Fruit fly (Drosophila melanogaster) whole organism, embryonic: ENCODE measurements around the gene barc.

Source experiments
- C15 ChIP-seq: fragments of 200-800 bp; sonication (Bioruptor generic); IDR thresholded peaks from 3 replicates; pipeline ENCODE4 v1.3.6; 2022; ENCODE audit warnings: missing biosample characterization, missing genetic modification characterization
- CG10267 ChIP-seq: fragments of 200-800 bp; sonication (Bioruptor generic); optimal IDR thresholded peaks from 2 replicates; lab custom pipeline; 2018; ENCODE audit warnings: missing biosample characterization, mild to moderate bottlenecking, missing genetic modification characterization, moderate library complexity
- CG10321 ChIP-seq: fragments of 200-800 bp; sonication (Bioruptor generic); IDR thresholded peaks from 2 replicates; pipeline ENCODE4 v1.3.6; 2022; ENCODE audit warnings: missing biosample characterization, missing genetic modification characterization
- CG10979 ChIP-seq: fragments of 200-800 bp; sonication (Bioruptor generic); optimal IDR thresholded peaks from 2 replicates; lab custom pipeline; 2018; ENCODE audit warnings: missing biosample characterization, mild to moderate bottlenecking, missing genetic modification characterization, moderate library complexity
- CG11247 ChIP-seq: fragments of 200-800 bp; sonication (Bioruptor generic); IDR thresholded peaks from 2 replicates; pipeline ENCODE4 v1.3.6; 2022; ENCODE audit warnings: missing biosample characterization, missing genetic modification characterization
- CG11504 ChIP-seq: fragments of 200-800 bp; sonication (Bioruptor generic); optimal IDR thresholded peaks from 3 replicates; lab custom pipeline; 2019; ENCODE audit warnings: missing biosample characterization, mild to moderate bottlenecking, missing genetic modification characterization, moderate library complexity
- CG11560 ChIP-seq: fragments of 200-800 bp; sonication (Bioruptor generic); IDR thresholded peaks from 3 replicates; pipeline ENCODE4 v1.3.6; 2022; ENCODE audit warnings: missing biosample characterization, missing genetic modification characterization
- CG12071 ChIP-seq: fragments of 200-800 bp; sonication (Bioruptor generic); optimal IDR thresholded peaks from 3 replicates; lab custom pipeline; 2018; ENCODE audit warnings: missing biosample characterization, mild to moderate bottlenecking, missing genetic modification characterization
- CG14860 ChIP-seq: fragments of 200-800 bp; sonication (Bioruptor generic); IDR thresholded peaks from 3 replicates; pipeline ENCODE4 v1.3.6; 2022; ENCODE audit warnings: missing biosample characterization, missing genetic modification characterization; ENCODE audit not compliant: partially characterized antibody
- CG15269 ChIP-seq: fragments of 200-800 bp; sonication (Bioruptor generic); optimal IDR thresholded peaks from 2 replicates; lab custom pipeline; 2018; ENCODE audit warnings: missing biosample characterization, mild to moderate bottlenecking, missing genetic modification characterization, moderate library complexity
- CG1603 ChIP-seq: fragments of 200-800 bp; sonication (Bioruptor generic); optimal IDR thresholded peaks from 2 replicates; lab custom pipeline; 2019; ENCODE audit warnings: missing biosample characterization, mild to moderate bottlenecking, missing genetic modification characterization, moderate library complexity
- CG1647 ChIP-seq: fragments of 200-800 bp; sonication (Bioruptor generic); optimal IDR thresholded peaks from 3 replicates; lab custom pipeline; 2016; ENCODE audit warnings: missing biosample characterization, missing genetic modification characterization
- CG17186 ChIP-seq: fragments of 200-800 bp; sonication (Bioruptor generic); optimal IDR thresholded peaks from 3 replicates; lab custom pipeline; 2017; ENCODE audit warnings: missing biosample characterization, missing genetic modification reagents, missing genetic modification characterization
- CG18619 ChIP-seq: fragments of 200-800 bp; sonication (Bioruptor generic); optimal IDR thresholded peaks from 3 replicates; lab custom pipeline; 2017; ENCODE audit warnings: missing biosample characterization, mild to moderate bottlenecking, missing genetic modification characterization
- CG2712 ChIP-seq: fragments of 200-800 bp; optimal IDR thresholded peaks from 3 replicates; lab custom pipeline; 2019; ENCODE audit warnings: missing biosample characterization, mild to moderate bottlenecking, missing genetic modification characterization, moderate library complexity
- CG4404 ChIP-seq: fragments of 200-800 bp; sonication (Bioruptor generic); IDR thresholded peaks from 2 replicates; pipeline ENCODE4 v1.3.6; 2022; ENCODE audit warnings: missing biosample characterization, missing genetic modification characterization
- CG5180 ChIP-seq: fragments of 200-800 bp; sonication (Bioruptor generic); optimal IDR thresholded peaks from 3 replicates; lab custom pipeline; 2017; ENCODE audit warnings: missing biosample characterization, missing genetic modification characterization, mild to moderate bottlenecking, moderate library complexity, missing genetic modification reagents
- CG6689 ChIP-seq: fragments of 200-800 bp; sonication (Bioruptor generic); IDR thresholded peaks from 2 replicates; pipeline ENCODE4 v1.3.6; 2022; ENCODE audit warnings: missing biosample characterization, missing genetic modification characterization
- CG6791 ChIP-seq: fragments of 200-800 bp; sonication (Bioruptor generic); IDR thresholded peaks from 3 replicates; pipeline ENCODE4 v1.3.6; 2022; ENCODE audit warnings: missing biosample characterization, missing genetic modification characterization; ENCODE audit not compliant: partially characterized antibody
- CG7745 ChIP-seq: fragments of 200-800 bp; sonication (Bioruptor generic); optimal IDR thresholded peaks from 2 replicates; lab custom pipeline; 2018; ENCODE audit warnings: missing biosample characterization, mild to moderate bottlenecking, missing genetic modification characterization, moderate library complexity
- CG9876 ChIP-seq: fragments of 200-800 bp; sonication (Bioruptor generic); optimal IDR thresholded peaks from 2 replicates; lab custom pipeline; 2016; ENCODE audit warnings: missing biosample characterization, missing genetic modification characterization
- CG9932 ChIP-seq: fragments of 200-800 bp; sonication (Bioruptor generic); IDR thresholded peaks from 2 replicates; pipeline ENCODE4 v1.3.6; 2022; ENCODE audit warnings: missing biosample characterization, missing genetic modification characterization
- CTCF ChIP-seq: fragments of 200-800 bp; sonication (Bioruptor generic); optimal IDR thresholded peaks from 2 replicates; lab custom pipeline; 2017; ENCODE audit warnings: missing biosample characterization, mild to moderate bottlenecking, missing genetic modification characterization, moderate library complexity
- CkIIα-i1 ChIP-seq: fragments of 200-800 bp; sonication (Bioruptor generic); IDR thresholded peaks from 2 replicates; pipeline ENCODE4 v1.3.6; 2022; ENCODE audit warnings: missing biosample characterization, missing genetic modification characterization
- E2f2 ChIP-seq: fragments of 200-800 bp; sonication (Bioruptor generic); IDR thresholded peaks from 2 replicates; pipeline ENCODE4 v1.3.6; 2022; ENCODE audit warnings: missing biosample characterization, missing genetic modification characterization
- Ets97D ChIP-seq: fragments of 200-800 bp; sonication (Bioruptor generic); optimal IDR thresholded peaks from 3 replicates; lab custom pipeline; 2016; ENCODE audit warnings: missing biosample characterization, missing genetic modification characterization
- Hand ChIP-seq: fragments of 200-800 bp; sonication (Bioruptor generic); optimal IDR thresholded peaks from 2 replicates; lab custom pipeline; 2017; ENCODE audit warnings: mild to moderate bottlenecking, missing biosample characterization, missing genetic modification reagents, missing genetic modification characterization
- MTF-1 ChIP-seq: fragments of 200-800 bp; sonication (Bioruptor generic); optimal IDR thresholded peaks from 2 replicates; lab custom pipeline; 2018; ENCODE audit warnings: missing biosample characterization, mild to moderate bottlenecking, missing genetic modification characterization, borderline replicate concordance
- Mes4 ChIP-seq: fragments of 200-800 bp; sonication (Bioruptor generic); optimal IDR thresholded peaks from 2 replicates; lab custom pipeline; 2016; ENCODE audit warnings: missing biosample characterization, missing genetic modification characterization
- Neu2 ChIP-seq: fragments of 200-800 bp; sonication (Bioruptor generic); optimal IDR thresholded peaks from 3 replicates; lab custom pipeline; 2016; ENCODE audit warnings: missing biosample characterization, missing genetic modification characterization, borderline replicate concordance
- Poxn ChIP-seq: fragments of 200-800 bp; sonication (Bioruptor generic); IDR thresholded peaks from 2 replicates; pipeline ENCODE4 v1.3.6; 2022; ENCODE audit warnings: missing biosample characterization, missing genetic modification characterization
- Rx ChIP-seq: fragments of 200-800 bp; sonication (Bioruptor generic); IDR thresholded peaks from 2 replicates; pipeline ENCODE4 v1.3.6; 2022; ENCODE audit warnings: missing biosample characterization, missing genetic modification characterization
- Sry-δ ChIP-seq: fragments of 200-800 bp; sonication (Bioruptor generic); optimal IDR thresholded peaks from 2 replicates; lab custom pipeline; 2016; ENCODE audit warnings: missing biosample characterization, missing genetic modification characterization
- Ssrp ChIP-seq: fragments of 200-800 bp; sonication (Bioruptor generic); optimal IDR thresholded peaks from 2 replicates; lab custom pipeline; 2018; ENCODE audit warnings: missing biosample characterization, mild to moderate bottlenecking, missing genetic modification characterization, moderate library complexity
- YL-1 ChIP-seq: fragments of 200-800 bp; sonication (Bioruptor generic); optimal IDR thresholded peaks from 3 replicates; lab custom pipeline; 2017; ENCODE audit warnings: missing biosample characterization, mild to moderate bottlenecking, missing genetic modification characterization
- ase ChIP-seq: fragments of 200-800 bp; sonication (Bioruptor generic); IDR thresholded peaks from 3 replicates; pipeline ENCODE4 v1.3.6; 2022; ENCODE audit warnings: missing biosample characterization, missing genetic modification characterization
- ash1 ChIP-seq: fragments of 200-800 bp; sonication (Bioruptor generic); optimal IDR thresholded peaks from 2 replicates; lab custom pipeline; 2018; ENCODE audit warnings: missing biosample characterization, mild to moderate bottlenecking, missing genetic modification characterization
- az2 ChIP-seq: fragments of 200-800 bp; sonication (Bioruptor generic); optimal IDR thresholded peaks from 3 replicates; lab custom pipeline; 2016; ENCODE audit warnings: missing biosample characterization, missing genetic modification characterization
- cas ChIP-seq: fragments of 200-800 bp; sonication (Bioruptor generic); IDR thresholded peaks from 2 replicates; pipeline ENCODE4 v1.3.6; 2022; ENCODE audit warnings: missing biosample characterization, missing genetic modification characterization
- emc ChIP-seq: fragments of 200-800 bp; sonication (Bioruptor generic); optimal IDR thresholded peaks from 2 replicates; lab custom pipeline; 2016; ENCODE audit warnings: missing biosample characterization, missing genetic modification characterization
- en ChIP-seq: fragments of 200-800 bp; sonication (Bioruptor generic); optimal IDR thresholded peaks from 2 replicates; lab custom pipeline; 2016; ENCODE audit warnings: missing biosample characterization, missing genetic modification characterization
- fu2 ChIP-seq: fragments of 200-800 bp; sonication (Bioruptor generic); optimal IDR thresholded peaks from 2 replicates; lab custom pipeline; 2016; ENCODE audit warnings: missing biosample characterization, missing genetic modification characterization
- gt ChIP-seq: fragments of 200-800 bp; sonication (Bioruptor generic); IDR thresholded peaks from 2 replicates; pipeline ENCODE4 v1.3.6; 2022; ENCODE audit warnings: missing biosample characterization, missing genetic modification characterization
- ham ChIP-seq: fragments of 200-800 bp; sonication (Bioruptor generic); IDR thresholded peaks from 2 replicates; pipeline ENCODE4 v1.3.6; 2022; ENCODE audit warnings: missing biosample characterization, missing genetic modification characterization
- jing ChIP-seq: fragments of 200-800 bp; sonication (Bioruptor generic); optimal IDR thresholded peaks from 2 replicates; lab custom pipeline; 2018; ENCODE audit warnings: missing biosample characterization, mild to moderate bottlenecking, missing genetic modification characterization
- lab ChIP-seq: fragments of 200-800 bp; sonication (Bioruptor generic); optimal IDR thresholded peaks from 3 replicates; lab custom pipeline; 2017; ENCODE audit warnings: missing biosample characterization, missing genetic modification characterization, mild to moderate bottlenecking, moderate library complexity, missing genetic modification reagents
- nmo ChIP-seq: fragments of 200-800 bp; sonication (Bioruptor generic); optimal IDR thresholded peaks from 2 replicates; lab custom pipeline; 2018; ENCODE audit warnings: missing biosample characterization, mild to moderate bottlenecking, missing genetic modification characterization, moderate library complexity
- repo ChIP-seq: fragments of 200-800 bp; sonication (Bioruptor generic); optimal IDR thresholded peaks from 2 replicates; lab custom pipeline; 2016; ENCODE audit warnings: missing biosample characterization, missing genetic modification characterization
- schlank ChIP-seq: fragments of 200-800 bp; sonication (Bioruptor generic); optimal IDR thresholded peaks from 2 replicates; lab custom pipeline; 2018; ENCODE audit warnings: missing biosample characterization, mild to moderate bottlenecking, missing genetic modification characterization
- scrt ChIP-seq: fragments of 200-800 bp; sonication (Bioruptor generic); optimal IDR thresholded peaks from 2 replicates; lab custom pipeline; 2018; ENCODE audit warnings: missing biosample characterization, mild to moderate bottlenecking, missing genetic modification characterization, moderate library complexity
- stwl ChIP-seq: fragments of 200-800 bp; sonication (Bioruptor generic); optimal IDR thresholded peaks from 3 replicates; lab custom pipeline; 2018; ENCODE audit warnings: missing biosample characterization, mild to moderate bottlenecking, missing genetic modification characterization, moderate library complexity
- tx ChIP-seq: fragments of 200-800 bp; sonication (Bioruptor generic); optimal IDR thresholded peaks from 2 replicates; lab custom pipeline; 2016; ENCODE audit warnings: missing biosample characterization, missing genetic modification characterization
- usp ChIP-seq: fragments of >200 bp; optimal IDR thresholded peaks from 2 replicates; lab custom pipeline; 2017; ENCODE audit warnings: missing biosample characterization, missing genetic modification characterization

Gene barc

DNA sequence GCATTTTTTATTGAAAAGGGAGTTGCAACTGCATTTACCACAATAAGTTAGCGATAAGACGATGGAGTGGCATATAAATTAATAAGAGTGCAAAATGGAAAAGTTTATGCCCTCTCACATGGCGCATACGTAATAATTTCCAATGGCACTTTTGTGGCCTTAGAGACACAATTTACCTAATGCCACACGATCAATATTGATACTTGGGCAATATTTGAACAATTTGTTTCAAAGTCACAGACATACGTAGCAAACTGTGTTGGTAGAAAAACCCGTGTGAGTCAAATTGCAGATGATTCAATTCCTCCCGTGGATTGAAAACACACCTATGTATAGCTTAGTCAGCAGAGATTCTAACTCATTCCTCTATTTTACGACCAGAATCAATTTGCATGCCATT lies 20.8 kb downstream of the barc start:
- TF ChIP-seq Ssrp (tag; lab: Kevin White, UChicago) = no peak
- TF ChIP-seq CG9932 (GFP tag; lab: Robert Waterston, UW) = no peak
- TF ChIP-seq tx (GFP tag; lab: Kevin White, UChicago) = no peak
- TF ChIP-seq ham (GFP tag; lab: Robert Waterston, UW) = no peak
- TF ChIP-seq en = no peak
- TF ChIP-seq Poxn (GFP tag; lab: Robert Waterston, UW) = no peak
- peak; percentile 39 for TF ChIP-seq schlank (tag; lab: Kevin White, UChicago)
- TF ChIP-seq nmo = no peak
- no peak for TF ChIP-seq az2 (GFP tag; lab: Kevin White, UChicago)
- peak; percentile 16 for TF ChIP-seq CG18619 (GFP tag; lab: Kevin White, UChicago)
- no peak for TF ChIP-seq CG11560 (tag; lab: Robert Waterston, UW)
- TF ChIP-seq Mes4 (GFP tag; lab: Kevin White, UChicago) = no peak
- no peak for TF ChIP-seq gt (GFP tag; lab: Robert Waterston, UW)
- TF ChIP-seq CG1647 (GFP tag; lab: Kevin White, UChicago) = no peak
- peak; percentile 29 for TF ChIP-seq CG11504 (tag; lab: Kevin White, UChicago)
- TF ChIP-seq Sry-δ = no peak
- no peak for TF ChIP-seq Neu2 (GFP tag; lab: Kevin White, UChicago)
- no peak for TF ChIP-seq CG10979 (tag; lab: Kevin White, UChicago)
- no peak for TF ChIP-seq emc
- peak; percentile 27 for TF ChIP-seq CG1603 (tag; lab: Kevin White, UChicago)
- TF ChIP-seq E2f2 (GFP tag; lab: Robert Waterston, UW) = no peak
- TF ChIP-seq jing (GFP tag; lab: Kevin White, UChicago) = no peak
- TF ChIP-seq MTF-1 (GFP tag; lab: Kevin White, UChicago) = peak; percentile 58
- no peak for TF ChIP-seq CG14860 (GFP tag; lab: Robert Waterston, UW)
- no peak for TF ChIP-seq cas (GFP tag; lab: Robert Waterston, UW)
- TF ChIP-seq Ets97D (GFP tag; lab: Kevin White, UChicago) = no peak
- TF ChIP-seq CG9876 (GFP tag; lab: Kevin White, UChicago) = no peak
- TF ChIP-seq fu2 = no peak
- no peak for TF ChIP-seq C15
- TF ChIP-seq CG7745 (tag; lab: Kevin White, UChicago) = no peak
- no peak for TF ChIP-seq CkIIα-i1
- no peak for TF ChIP-seq repo (GFP tag; lab: Kevin White, UChicago)
- no peak for TF ChIP-seq ash1 (GFP tag; lab: Kevin White, UChicago)
- TF ChIP-seq CG15269 (tag; lab: Kevin White, UChicago) = peak; percentile 31
- TF ChIP-seq Hand (GFP tag; lab: Kevin White, UChicago) = no peak
- no peak for TF ChIP-seq CG6689 (GFP tag; lab: Robert Waterston, UW)
- TF ChIP-seq CG17186 (GFP tag; lab: Kevin White, UChicago) = no peak
- TF ChIP-seq CG2712 (tag; lab: Kevin White, UChicago) = no peak
- no peak for TF ChIP-seq CG11247 (GFP tag; lab: Robert Waterston, UW)
- TF ChIP-seq CG5180 (GFP tag; lab: Kevin White, UChicago) = peak; percentile 19
- TF ChIP-seq CG4404 (GFP tag; lab: Robert Waterston, UW) = no peak
- TF ChIP-seq CG12071 = peak; percentile 69
- no peak for TF ChIP-seq CG10321
- TF ChIP-seq usp = no peak
- no peak for TF ChIP-seq scrt (GFP tag; lab: Kevin White, UChicago)
- TF ChIP-seq lab (GFP tag; lab: Kevin White, UChicago) = peak; percentile 70
- TF ChIP-seq CG6791 (GFP tag; lab: Robert Waterston, UW) = no peak
- TF ChIP-seq stwl (tag; lab: Kevin White, UChicago) = no peak
- TF ChIP-seq CTCF = no peak
- TF ChIP-seq CG10267 (tag; lab: Kevin White, UChicago) = no peak
- TF ChIP-seq ase (GFP tag; lab: Robert Waterston, UW) = no peak
- TF ChIP-seq Rx (GFP tag; lab: Robert Waterston, UW) = peak; percentile 25; the same call in 1 of the 2 replicates
- no peak for TF ChIP-seq YL-1 (GFP tag; lab: Kevin White, UChicago)
